Worm (Caenorhabditis elegans): Measurements from ENCODE around the gene ZC196.4.

The ZC196.4 gene

DNA sequence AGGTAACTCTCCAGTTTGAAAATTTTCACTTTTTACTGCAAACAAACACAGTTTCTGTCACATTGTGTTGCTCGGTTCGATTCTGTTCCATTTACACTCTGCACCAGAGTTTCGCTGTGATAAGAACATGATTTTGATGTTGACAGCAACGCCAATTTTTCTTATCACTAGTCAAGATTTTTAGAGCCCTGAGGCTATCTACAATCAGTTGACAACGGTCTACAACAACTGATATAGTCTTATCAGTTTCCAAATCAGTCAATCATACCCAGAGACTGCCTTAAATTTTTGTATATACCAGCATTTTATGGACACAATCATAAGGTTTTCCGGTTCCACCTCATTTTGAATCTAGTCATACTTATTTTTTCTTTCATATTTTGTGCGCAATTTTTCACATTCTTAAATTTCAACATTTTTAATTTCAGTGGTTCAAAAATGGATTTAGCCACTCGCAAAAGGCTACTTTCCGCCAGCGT, 35.6 kb downstream of the ZC196.4 start, which contains the start of gene B0507.3:
B0507.3 (plus strand) TSS at position 429 of the 479 bp plus-strand sequence.
- no peak for TF ChIP-seq pha-4 (tag; optimal IDR thresholded peaks at IDR 0.05)
- no peak for TF ChIP-seq cnd-1 (tag; optimal IDR thresholded peaks at IDR 0.05)
- no peak for TF ChIP-seq ceh-83 (GFP tag; optimal IDR thresholded peaks at IDR 0.05)
- TF ChIP-seq ceh-43 (GFP tag; optimal IDR thresholded peaks at IDR 0.05): no peak
- TF ChIP-seq ceh-39 (tag; optimal IDR thresholded peaks at IDR 0.05): no peak
- TF ChIP-seq unc-39 (tag; optimal IDR thresholded peaks at IDR 0.05): no peak
- TF ChIP-seq bed-3 (GFP tag; optimal IDR thresholded peaks at IDR 0.05): no peak
- TF ChIP-seq ces-1 (GFP tag; optimal IDR thresholded peaks at IDR 0.05): no peak
- TF ChIP-seq mls-2 (tag; optimal IDR thresholded peaks at IDR 0.05): no peak
- TF ChIP-seq nhr-76 (tag; optimal IDR thresholded peaks at IDR 0.05): no peak
- no peak for TF ChIP-seq elt-3 (tag; optimal IDR thresholded peaks at IDR 0.05)
- no peak for TF ChIP-seq unc-62 (GFP tag; optimal IDR thresholded peaks at IDR 0.05)

DNA sequence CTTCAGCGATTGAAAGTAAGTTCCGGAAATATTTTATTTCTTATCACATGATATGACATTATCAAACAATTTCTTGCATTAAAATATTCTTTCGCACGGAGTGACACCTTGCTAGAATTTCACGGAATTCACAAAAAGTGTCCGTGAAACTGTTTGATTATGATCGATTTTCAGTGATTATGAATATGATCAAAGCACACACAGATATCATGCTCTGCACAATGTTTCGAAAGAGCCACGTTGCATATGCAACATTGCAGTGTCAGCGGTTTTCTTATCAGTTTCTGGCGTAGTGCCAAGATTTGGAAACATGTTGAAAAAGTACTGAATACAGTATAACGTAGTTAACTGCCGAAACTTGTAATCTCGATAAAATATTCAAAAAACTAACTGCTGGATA, 36.2 kb downstream of the ZC196.4 start:
- TF ChIP-seq lsy-2 (tag; optimal IDR thresholded peaks at IDR 0.05) (no peak), nhr-237 (tag; optimal IDR thresholded peaks at IDR 0.05) (no peak), sptf-1 (tag; optimal IDR thresholded peaks at IDR 0.05) (no peak), unc-120 (tag; optimal IDR thresholded peaks at IDR 0.05; ENCODE audit: poor library complexity, severe bottlenecking) (no peak), flh-1 (GFP tag; optimal IDR thresholded peaks at IDR 0.05) (no peak), pha-4 (tag; optimal IDR thresholded peaks at IDR 0.05) (no peak), cnd-1 (tag; optimal IDR thresholded peaks at IDR 0.05) (no peak), ztf-11 (tag; optimal IDR thresholded peaks at IDR 0.05) (no peak), mep-1 (tag; optimal IDR thresholded peaks at IDR 0.05) (no peak), ham-2 (GFP tag; optimal IDR thresholded peaks at IDR 0.05) (no peak), drap-1 (GFP tag; optimal IDR thresholded peaks at IDR 0.05) (no peak)

ce11 chrV:8771599-8771998, 38.7 kb downstream of the ZC196.4 start, which contains the start of gene srx-115:
srx-115 (plus strand) TSS chrV:8771899.
- TF ChIP-seq zip-8 (tag; optimal IDR thresholded peaks at IDR 0.05) (no peak), mls-2 (tag; optimal IDR thresholded peaks at IDR 0.05) (no peak), blmp-1 (tag; optimal IDR thresholded peaks at IDR 0.05) (no peak), elt-1 (tag; optimal IDR thresholded peaks at IDR 0.05; ENCODE audit: borderline replicate concordance, insufficient read depth) (no peak), cnd-1 (tag; optimal IDR thresholded peaks at IDR 0.05) (no peak), ham-2 (GFP tag; optimal IDR thresholded peaks at IDR 0.05) (no peak), ztf-11 (tag; optimal IDR thresholded peaks at IDR 0.05) (no peak), M03D4.4 (tag; optimal IDR thresholded peaks at IDR 0.05) (no peak), bed-3 (GFP tag; optimal IDR thresholded peaks at IDR 0.05) (no peak)

DNA sequence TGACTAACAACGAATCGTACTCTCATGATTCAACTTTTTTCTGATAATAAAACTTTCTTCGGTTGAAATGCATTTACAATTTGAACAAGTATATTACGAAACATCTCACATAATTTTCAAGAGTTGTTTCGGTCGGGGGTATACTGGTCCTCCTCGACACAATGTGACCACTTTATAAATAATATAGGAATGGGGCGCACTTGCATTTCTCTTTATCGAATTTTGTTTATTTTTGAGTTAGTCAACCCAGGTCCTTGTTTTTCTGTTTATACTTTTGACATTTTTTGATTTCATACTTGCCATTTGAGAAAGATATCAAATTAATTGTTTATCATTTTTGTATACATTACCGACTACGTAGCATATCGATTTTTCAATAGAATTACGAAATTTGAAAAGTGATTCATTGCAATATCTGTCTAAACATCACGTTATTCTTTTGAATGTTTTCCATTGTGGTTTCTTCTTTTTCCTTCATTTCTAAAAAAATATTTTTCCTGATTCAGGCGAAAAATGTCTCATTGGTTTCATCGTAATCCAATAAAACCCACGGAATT, 41.0 kb downstream of the ZC196.4 start, which contains the start of gene B0507.2:
B0507.2 (plus strand) TSS at position 507 of the 557 bp plus-strand sequence.
- TF ChIP-seq nhr-12 (tag; optimal IDR thresholded peaks at IDR 0.05) (no peak), ces-1 (GFP tag; optimal IDR thresholded peaks at IDR 0.05) (peak; percentile 51)

DNA sequence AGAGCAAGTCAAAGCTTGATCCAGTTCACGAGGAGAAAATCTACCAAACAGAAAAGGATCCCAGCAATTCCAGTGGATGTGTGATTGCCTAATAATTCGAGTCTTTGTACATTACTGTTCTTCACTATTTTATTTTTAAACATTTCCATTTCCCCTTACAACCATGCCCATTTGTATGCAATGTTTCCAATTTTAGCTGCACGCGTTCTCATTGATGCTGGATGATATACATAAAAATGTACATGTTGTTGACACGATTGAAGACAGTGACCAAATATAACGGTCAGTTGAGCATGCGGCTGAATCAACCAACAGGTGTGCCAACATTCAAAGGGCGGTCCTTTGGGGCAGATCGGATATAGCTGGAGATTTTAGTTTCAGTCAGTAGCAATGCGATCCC, 43.4 kb downstream of the ZC196.4 start, which contains the start of gene B0507.1:
B0507.1 (plus strand) TSS at position 301 of the 400 bp plus-strand sequence.
- no peak for TF ChIP-seq nhr-237 (tag; optimal IDR thresholded peaks at IDR 0.05)
- no peak for TF ChIP-seq hlh-1 (tag; optimal IDR thresholded peaks at IDR 0.05)
- no peak for TF ChIP-seq nhr-76 (tag; optimal IDR thresholded peaks at IDR 0.05)
- no peak for TF ChIP-seq pha-4 (tag; optimal IDR thresholded peaks at IDR 0.05)
- no peak for TF ChIP-seq flh-1 (GFP tag; optimal IDR thresholded peaks at IDR 0.05)
- no peak for TF ChIP-seq ceh-43 (GFP tag; optimal IDR thresholded peaks at IDR 0.05)
- TF ChIP-seq sem-2 (GFP tag; optimal IDR thresholded peaks at IDR 0.05): no peak
- TF ChIP-seq bed-3 (GFP tag; optimal IDR thresholded peaks at IDR 0.05): no peak
- TF ChIP-seq ham-2 (GFP tag; optimal IDR thresholded peaks at IDR 0.05): no peak
- no peak for TF ChIP-seq lin-13 (tag; optimal IDR thresholded peaks at IDR 0.05)
- no peak for TF ChIP-seq ztf-11 (tag; optimal IDR thresholded peaks at IDR 0.05)
- no peak for TF ChIP-seq mep-1 (tag; optimal IDR thresholded peaks at IDR 0.05)
- TF ChIP-seq mab-5 (tag; optimal IDR thresholded peaks at IDR 0.05): no peak
